Fruit fly (Drosophila melanogaster): ENCODE measurements around the gene CG43055.

Gene CG43055

dm6 chr2L:4416903-4417302 lies 5.9 kb downstream of the CG43055 start (continued):
- TF ChIP-seq CG6808 (GFP tag; optimal IDR thresholded peaks at IDR 0.05) (peak; percentile 31), spab (GFP tag; optimal IDR thresholded peaks at IDR 0.05) (peak; percentile 34), CG11294 (GFP tag; IDR thresholded peaks at IDR 0.05) (no peak), fd85E (GFP tag; optimal IDR thresholded peaks at IDR 0.05) (no peak), fd59A (GFP tag; optimal IDR thresholded peaks at IDR 0.05) (peak; percentile 10), topi (GFP tag; optimal IDR thresholded peaks at IDR 0.05) (peak; percentile 20), cyc (GFP tag; optimal IDR thresholded peaks at IDR 0.05) (peak; percentile 18), CG6276 (GFP tag; optimal IDR thresholded peaks at IDR 0.05) (peak; percentile 4), Hr38 (GFP tag; optimal IDR thresholded peaks at IDR 0.05) (no peak), CG6163 (GFP tag; IDR thresholded peaks at IDR 0.05) (peak; percentile 48; the same call in 1 of the 3 replicates), Sox102F (GFP tag; optimal IDR thresholded peaks at IDR 0.05) (no peak), CG6854 (GFP tag; optimal IDR thresholded peaks at IDR 0.05) (no peak), net (GFP tag; optimal IDR thresholded peaks at IDR 0.05) (no peak), acj6 (GFP tag; optimal IDR thresholded peaks at IDR 0.05) (peak; percentile 31), CG4318 (GFP tag; optimal IDR thresholded peaks at IDR 0.05) (peak; percentile 33), CG6792 (GFP tag; optimal IDR thresholded peaks at IDR 0.05) (peak; percentile 20), Lpt (GFP tag; optimal IDR thresholded peaks at IDR 0.05) (no peak), pdm3 (GFP tag; optimal IDR thresholded peaks at IDR 0.05) (peak; percentile 31), achi (GFP tag; optimal IDR thresholded peaks at IDR 0.05) (peak; percentile 40), CG10631 (GFP tag; optimal IDR thresholded peaks at IDR 0.05) (peak; percentile 37), salr (GFP tag; optimal IDR thresholded peaks at IDR 0.05) (no peak), Ets96B (tag; optimal IDR thresholded peaks at IDR 0.05) (peak; percentile 52)

dm6 chr2L:4417982-4418381 lies 7.0 kb downstream of the CG43055 start:
- TF ChIP-seq CG11294 (GFP tag; IDR thresholded peaks at IDR 0.05) (no peak), net (GFP tag; optimal IDR thresholded peaks at IDR 0.05) (no peak), CG1621 (tag; optimal IDR thresholded peaks at IDR 0.05) (no peak), CG6163 (GFP tag; IDR thresholded peaks at IDR 0.05) (no peak), spab (GFP tag; optimal IDR thresholded peaks at IDR 0.05) (no peak), ss (GFP tag; optimal IDR thresholded peaks at IDR 0.05) (no peak)

- TF ChIP-seq Hr38 (GFP tag; optimal IDR thresholded peaks at IDR 0.05), result no peak
- TF ChIP-seq Hr4 (GFP tag; optimal IDR thresholded peaks at IDR 0.05), result no peak
- TF ChIP-seq CG3919 (GFP tag; optimal IDR thresholded peaks at IDR 0.05), result no peak
- TF ChIP-seq cyc (GFP tag; optimal IDR thresholded peaks at IDR 0.05), result no peak
- no peak for TF ChIP-seq Sox15 (GFP tag; optimal IDR thresholded peaks at IDR 0.05)
- TF ChIP-seq Ets21C (GFP tag; optimal IDR thresholded peaks at IDR 0.05), result no peak
- TF ChIP-seq vri (GFP tag; optimal IDR thresholded peaks at IDR 0.05), result no peak
- TF ChIP-seq CG6276 (GFP tag; optimal IDR thresholded peaks at IDR 0.05), result no peak
- TF ChIP-seq Eip75B (GFP tag; optimal IDR thresholded peaks at IDR 0.05), result no peak
- no peak for TF ChIP-seq pdm3 (GFP tag; optimal IDR thresholded peaks at IDR 0.05)
- TF ChIP-seq CG34406 (GFP tag; optimal IDR thresholded peaks at IDR 0.05), result no peak
These were observed 7.9 kb downstream of the CG43055 start for dm6 chr2L:4418819-4419218.

dm6 chr2L:4422154-4422553 lies 11.2 kb downstream of the CG43055 start:
- TF ChIP-seq OdsH (GFP tag; optimal IDR thresholded peaks at IDR 0.05), result no peak
- TF ChIP-seq spab (GFP tag; optimal IDR thresholded peaks at IDR 0.05), result no peak
- TF ChIP-seq CG7368 (GFP tag; optimal IDR thresholded peaks at IDR 0.05), result no peak
- no peak for TF ChIP-seq CG9139 (GFP tag; optimal IDR thresholded peaks at IDR 0.05)
- no peak for TF ChIP-seq Eip75B (GFP tag; optimal IDR thresholded peaks at IDR 0.05)
- no peak for TF ChIP-seq CG10669 (GFP tag; optimal IDR thresholded peaks at IDR 0.05)
- TF ChIP-seq esn (GFP tag; optimal IDR thresholded peaks at IDR 0.05), result no peak
- no peak for TF ChIP-seq acj6 (GFP tag; optimal IDR thresholded peaks at IDR 0.05)
- TF ChIP-seq fkh (GFP tag; optimal IDR thresholded peaks at IDR 0.05), result no peak

Measured in whole organism, prepupa.